Fruit fly (Drosophila melanogaster): ENCODE measurements around the gene Pdp1.

Gene Pdp1

DNA sequence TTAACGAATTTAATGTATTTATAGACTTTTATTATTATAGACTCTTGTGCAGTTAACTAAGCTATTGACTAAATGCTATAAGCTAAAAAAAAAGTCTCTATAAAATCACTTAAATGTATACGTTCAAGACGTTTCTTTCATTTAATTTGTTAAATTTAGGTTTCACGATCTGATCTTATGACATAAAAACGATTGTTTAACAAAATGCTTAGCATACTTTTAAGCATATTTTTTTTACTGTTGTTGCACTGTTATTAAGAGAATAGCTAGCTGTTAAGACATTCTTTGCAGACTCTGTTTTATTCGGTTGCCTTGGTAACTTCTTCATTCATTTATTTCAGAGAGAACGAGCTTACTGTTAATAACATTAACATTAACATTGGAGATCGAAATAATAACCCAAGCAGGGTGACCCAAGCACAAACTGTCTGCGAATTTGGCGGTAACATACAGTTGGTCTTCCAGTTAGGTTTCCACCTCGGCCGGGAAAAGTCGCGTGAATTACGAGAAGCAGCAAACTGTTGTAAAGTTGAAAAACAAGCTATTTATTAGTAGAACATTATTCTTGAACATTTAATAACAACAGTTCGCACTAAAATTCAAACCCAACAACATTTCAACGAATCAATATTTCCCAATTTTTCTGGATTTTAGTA is 1.5 kb upstream of the Pdp1 start, which contains the start of gene CG32365 (continued):
- TF ChIP-seq CG11560 (tag; IDR thresholded peaks at IDR 0.05) (no peak), CG10959 (GFP tag; IDR thresholded peaks at IDR 0.05) (no peak), Mes4 (GFP tag; optimal IDR thresholded peaks at IDR 0.05) (no peak), CG10147 (GFP tag; optimal IDR thresholded peaks at IDR 0.05) (peak; percentile 7), jumu (GFP tag; optimal IDR thresholded peaks at IDR 0.05) (no peak), az2 (GFP tag; optimal IDR thresholded peaks at IDR 0.05) (no peak), CG8388 (GFP tag; optimal IDR thresholded peaks at IDR 0.05) (peak; percentile 90), gro (GFP tag; optimal IDR thresholded peaks at IDR 0.05) (peak; percentile 27), emc (GFP tag; optimal IDR thresholded peaks at IDR 0.05) (no peak), Doc3 (GFP tag; IDR thresholded peaks at IDR 0.05; ENCODE audit: partially characterized antibody) (no peak), Hsf (GFP tag; optimal IDR thresholded peaks at IDR 0.05) (no peak), CG17359 (tag; optimal IDR thresholded peaks at IDR 0.05) (peak; percentile 42), CG1233 (GFP tag; optimal IDR thresholded peaks at IDR 0.05) (peak; percentile 36), gcm (GFP tag; optimal IDR thresholded peaks at IDR 0.05) (peak; percentile 6), btn (GFP tag; optimal IDR thresholded peaks at IDR 0.05) (no peak), CG10274 (GFP tag; optimal IDR thresholded peaks at IDR 0.05) (no peak), gsb-n (tag; optimal IDR thresholded peaks at IDR 0.05) (no peak), pros (GFP tag; optimal IDR thresholded peaks at IDR 0.05) (no peak), CG9727 (GFP tag; optimal IDR thresholded peaks at IDR 0.05) (no peak), z (GFP tag; IDR thresholded peaks at IDR 0.05) (no peak), grau (tag; optimal IDR thresholded peaks at IDR 0.05) (peak; percentile 52), CG8359 (GFP tag; optimal IDR thresholded peaks at IDR 0.05; ENCODE audit: borderline replicate concordance) (peak; percentile 37), Dp (GFP tag; optimal IDR thresholded peaks at IDR 0.05) (peak; percentile 62), Lpt (GFP tag; optimal IDR thresholded peaks at IDR 0.05) (no peak), CG31224 (GFP tag; IDR thresholded peaks at IDR 0.05) (0 out of 2 replicates have a peak, but pooled peaks have one; percentile 22), zf30C (GFP tag; optimal IDR thresholded peaks at IDR 0.05) (peak; percentile 5), CG16863 (GFP tag; optimal IDR thresholded peaks at IDR 0.05) (no peak), Camta (GFP tag; optimal IDR thresholded peaks at IDR 0.05) (no peak), onecut (GFP tag; IDR thresholded peaks at IDR 0.05) (peak; percentile 13; the same call in 1 of the 2 replicates), Opbp (GFP tag; IDR thresholded peaks at IDR 0.05; ENCODE audit: partially characterized antibody) (no peak; the same call in 2 of the 3 replicates), Side (GFP tag; optimal IDR thresholded peaks at IDR 0.05) (no peak), lab (GFP tag; optimal IDR thresholded peaks at IDR 0.05) (peak; percentile 47), CG11723 (GFP tag; optimal IDR thresholded peaks at IDR 0.05) (no peak), BtbVII (GFP tag; optimal IDR thresholded peaks at IDR 0.05) (no peak), CG9797 (GFP tag; optimal IDR thresholded peaks at IDR 0.05) (no peak), pan (optimal IDR thresholded peaks at IDR 0.05) (no peak), pan (GFP tag; optimal IDR thresholded peaks at IDR 0.05 in 1 of 2, IDR thresholded peaks at IDR 0.05 in 1 of 2) (no peak), Abd-B (GFP tag; optimal IDR thresholded peaks at IDR 0.05) (no peak), chm (GFP tag; IDR thresholded peaks at IDR 0.05) (no peak), usp (GFP tag; optimal IDR thresholded peaks at IDR 0.05) (no peak), CG13424 (tag; optimal IDR thresholded peaks at IDR 0.05) (peak; percentile 4), CG32772 (GFP tag; IDR thresholded peaks at IDR 0.05) (no peak), Hmr (GFP tag; optimal IDR thresholded peaks at IDR 0.05) (no peak), zfh1 (GFP tag; IDR thresholded peaks at IDR 0.05) (no peak), CG7839 (tag; optimal IDR thresholded peaks at IDR 0.05) (peak; percentile 4), CTCF (GFP tag; optimal IDR thresholded peaks at IDR 0.05) (peak; percentile 74), CG15601 (tag; optimal IDR thresholded peaks at IDR 0.05) (no peak), kni (GFP tag; optimal IDR thresholded peaks at IDR 0.05) (no peak), slou (GFP tag; optimal IDR thresholded peaks at IDR 0.05) (no peak), D19A (tag; optimal IDR thresholded peaks at IDR 0.05) (no peak), CrebB (tag; optimal IDR thresholded peaks at IDR 0.05) (peak; percentile 46)
